Worm (Caenorhabditis elegans): ENCODE data around the gene dhhc-4.

- no peak for TF ChIP-seq unc-39 (tag; optimal IDR thresholded peaks at IDR 0.05)
- no peak for TF ChIP-seq mdl-1 (tag; optimal IDR thresholded peaks at IDR 0.05)
- TF ChIP-seq skn-1 (tag; optimal IDR thresholded peaks at IDR 0.05), result no peak
- no peak for TF ChIP-seq zag-1 (tag; optimal IDR thresholded peaks at IDR 0.05)
- no peak for TF ChIP-seq fkh-2 (tag; optimal IDR thresholded peaks at IDR 0.05)
- no peak for TF ChIP-seq unc-62 (GFP tag; optimal IDR thresholded peaks at IDR 0.05)
- TF ChIP-seq nhr-237 (tag; optimal IDR thresholded peaks at IDR 0.05), result no peak
- TF ChIP-seq nhr-12 (tag; optimal IDR thresholded peaks at IDR 0.05), result no peak
- no peak for TF ChIP-seq nhr-23 (tag; optimal IDR thresholded peaks at IDR 0.05)
Measured at ce11 chrIII:9867780-9868503, at the start of gene dhhc-4.

Data from whole organism, L3 larva.